Fruit fly (Drosophila melanogaster) whole organism, embryonic: ENCODE results near the gene Cpr11B.
A peak's percentile ranks its signal among the peaks of the same experiment; 100 is the strongest.

Experiments used
- Asciz ChIP-seq: fragments of 200-800 bp; sonication (Bioruptor generic); optimal IDR thresholded peaks from 2 replicates; lab custom pipeline; 2017; ENCODE audit warnings: missing biosample characterization, mild to moderate bottlenecking, missing genetic modification characterization, missing genetic modification reagents
- Awh ChIP-seq: fragments of 200-800 bp; sonication (Bioruptor generic); IDR thresholded peaks from 2 replicates; pipeline ENCODE4, ENCODE4 v1.3.6; 2022; ENCODE audit warnings: missing biosample characterization, missing genetic modification characterization
- Bteb2 ChIP-seq: fragments of 200-800 bp; sonication (Bioruptor generic); optimal IDR thresholded peaks from 2 replicates; lab custom pipeline; 2016; ENCODE audit warnings: missing biosample characterization, missing genetic modification characterization
- CG10321 ChIP-seq: fragments of 200-800 bp; sonication (Bioruptor generic); IDR thresholded peaks from 2 replicates; pipeline ENCODE4 v1.3.6; 2022; ENCODE audit warnings: missing biosample characterization, missing genetic modification characterization
- CG10565 ChIP-seq: fragments of 200-800 bp; sonication (Bioruptor generic); optimal IDR thresholded peaks from 3 replicates; lab custom pipeline; 2016; ENCODE audit warnings: missing biosample characterization, mild to moderate bottlenecking, missing genetic modification characterization
- CG10959 ChIP-seq: fragments of 200-800 bp; sonication (Bioruptor generic); IDR thresholded peaks from 2 replicates; pipeline ENCODE4 v1.3.6; 2022; ENCODE audit warnings: missing biosample characterization, missing genetic modification characterization
- CG10979 ChIP-seq: fragments of 200-800 bp; sonication (Bioruptor generic); optimal IDR thresholded peaks from 2 replicates; lab custom pipeline; 2018; ENCODE audit warnings: missing biosample characterization, mild to moderate bottlenecking, missing genetic modification characterization, moderate library complexity
- CG11398 ChIP-seq: fragments of 200-800 bp; sonication (Bioruptor generic); optimal IDR thresholded peaks from 2 replicates; lab custom pipeline; 2016; ENCODE audit warnings: missing biosample characterization, missing genetic modification characterization
- CG13287 ChIP-seq: fragments of 200-800 bp; sonication (Bioruptor generic); IDR thresholded peaks from 2 replicates; pipeline ENCODE4 v1.3.6; 2022; ENCODE audit warnings: missing biosample characterization, missing genetic modification characterization; ENCODE audit not compliant: partially characterized antibody
- CG14050 ChIP-seq: fragments of 200-800 bp; sonication (Bioruptor generic); IDR thresholded peaks from 3 replicates; pipeline ENCODE4 v1.3.6; 2022; ENCODE audit warnings: missing biosample characterization, missing genetic modification characterization
- CG15479 ChIP-seq: fragments of 200-800 bp; sonication (Bioruptor generic); optimal IDR thresholded peaks from 3 replicates; lab custom pipeline; 2019; ENCODE audit warnings: missing biosample characterization, mild to moderate bottlenecking, missing genetic modification characterization, moderate library complexity
- CG1602 ChIP-seq: fragments of 200-800 bp; sonication (Bioruptor generic); optimal IDR thresholded peaks from 3 replicates; lab custom pipeline; 2016; ENCODE audit warnings: missing biosample characterization, missing genetic modification characterization
- CG16813 ChIP-seq: fragments of 200-800 bp; sonication (Bioruptor generic); IDR thresholded peaks from 3 replicates; pipeline ENCODE4 v1.3.6; 2022; ENCODE audit warnings: missing biosample characterization, missing genetic modification characterization; ENCODE audit not compliant: partially characterized antibody
- CG17359 ChIP-seq: fragments of 200-800 bp; sonication (Bioruptor generic); optimal IDR thresholded peaks from 3 replicates; lab custom pipeline; 2018; ENCODE audit warnings: missing biosample characterization, mild to moderate bottlenecking, missing genetic modification characterization, moderate library complexity
- CG17912 ChIP-seq: fragments of 200-800 bp; sonication (Bioruptor generic); optimal IDR thresholded peaks from 2 replicates; lab custom pipeline; 2018; ENCODE audit warnings: missing biosample characterization, mild to moderate bottlenecking, missing genetic modification characterization
- CG18476 ChIP-seq: fragments of 200-800 bp; sonication (Bioruptor generic); optimal IDR thresholded peaks from 2 replicates; lab custom pipeline; 2016; ENCODE audit warnings: missing biosample characterization, mild to moderate bottlenecking, missing genetic modification characterization
- CG2120 ChIP-seq: fragments of 200-800 bp; sonication (Bioruptor generic); optimal IDR thresholded peaks from 3 replicates; lab custom pipeline; 2016; ENCODE audit warnings: missing biosample characterization, missing genetic modification characterization
- CG2129 ChIP-seq: fragments of 200-800 bp; sonication (Bioruptor generic); IDR thresholded peaks from 2 replicates; pipeline ENCODE4 v1.3.6; 2022; ENCODE audit warnings: missing biosample characterization, missing genetic modification characterization; ENCODE audit not compliant: partially characterized antibody
- CG2199 ChIP-seq: fragments of 200-800 bp; sonication (Bioruptor generic); IDR thresholded peaks from 3 replicates; pipeline ENCODE4 v1.3.6; 2022; ENCODE audit warnings: missing biosample characterization, missing genetic modification characterization
- CG32532 ChIP-seq: fragments of 200-800 bp; sonication (Bioruptor generic); IDR thresholded peaks from 2 replicates; pipeline ENCODE4 v1.3.6; 2022; ENCODE audit warnings: missing biosample characterization, missing genetic modification characterization
- CG3407 ChIP-seq: fragments of 200-800 bp; sonication (Bioruptor generic); optimal IDR thresholded peaks from 2 replicates; lab custom pipeline; 2018; ENCODE audit warnings: missing biosample characterization, mild to moderate bottlenecking, missing genetic modification characterization
- CG3847 ChIP-seq: fragments of 200-800 bp; sonication (Bioruptor generic); IDR thresholded peaks from 2 replicates; pipeline ENCODE4 v1.3.6; 2022; ENCODE audit warnings: missing biosample characterization, missing genetic modification characterization
- CG7357 ChIP-seq: fragments of 200-800 bp; sonication (Bioruptor generic); IDR thresholded peaks from 3 replicates; pipeline ENCODE4 v1.3.6; 2022; ENCODE audit warnings: missing biosample characterization, missing genetic modification characterization
- CG7745 ChIP-seq: fragments of 200-800 bp; sonication (Bioruptor generic); optimal IDR thresholded peaks from 2 replicates; lab custom pipeline; 2018; ENCODE audit warnings: missing biosample characterization, mild to moderate bottlenecking, missing genetic modification characterization, moderate library complexity
- CG9797 ChIP-seq: fragments of 200-800 bp; sonication (Bioruptor generic); optimal IDR thresholded peaks from 3 replicates; lab custom pipeline; 2018; ENCODE audit warnings: missing biosample characterization, mild to moderate bottlenecking, missing genetic modification characterization
- Camta ChIP-seq: fragments of 200-800 bp; sonication (Bioruptor generic); optimal IDR thresholded peaks from 2 replicates; lab custom pipeline; 2016; ENCODE audit warnings: missing biosample characterization, missing genetic modification characterization
- Chrac-16 ChIP-seq: fragments of 200-800 bp; sonication (Bioruptor generic); optimal IDR thresholded peaks from 3 replicates; lab custom pipeline; 2016; ENCODE audit warnings: missing biosample characterization, missing genetic modification characterization
- CoRest ChIP-seq: fragments of 200-800 bp; sonication (Bioruptor generic); optimal IDR thresholded peaks from 3 replicates; lab custom pipeline; 2018; ENCODE audit warnings: missing biosample characterization, mild to moderate bottlenecking, missing genetic modification characterization, moderate library complexity
- E2f2 ChIP-seq: fragments of 200-800 bp; sonication (Bioruptor generic); IDR thresholded peaks from 2 replicates; pipeline ENCODE4 v1.3.6; 2022; ENCODE audit warnings: missing biosample characterization, missing genetic modification characterization
- Hr3 ChIP-seq: fragments of 200-800 bp; sonication (Bioruptor generic); optimal IDR thresholded peaks from 3 replicates; lab custom pipeline; 2016; ENCODE audit warnings: missing biosample characterization, missing genetic modification characterization
- Neu2 ChIP-seq: fragments of 200-800 bp; sonication (Bioruptor generic); optimal IDR thresholded peaks from 3 replicates; lab custom pipeline; 2016; ENCODE audit warnings: missing biosample characterization, missing genetic modification characterization, borderline replicate concordance
- PHDP ChIP-seq: fragments of 200-800 bp; sonication (Bioruptor generic); optimal IDR thresholded peaks from 3 replicates; lab custom pipeline; 2018; ENCODE audit warnings: missing biosample characterization, mild to moderate bottlenecking, missing genetic modification characterization, moderate library complexity
- Rx ChIP-seq: fragments of 200-800 bp; sonication (Bioruptor generic); IDR thresholded peaks from 2 replicates; pipeline ENCODE4 v1.3.6; 2022; ENCODE audit warnings: missing biosample characterization, missing genetic modification characterization
- Ssrp ChIP-seq: fragments of 200-800 bp; sonication (Bioruptor generic); optimal IDR thresholded peaks from 2 replicates; lab custom pipeline; 2018; ENCODE audit warnings: missing biosample characterization, mild to moderate bottlenecking, missing genetic modification characterization, moderate library complexity
- az2 ChIP-seq: fragments of 200-800 bp; sonication (Bioruptor generic); optimal IDR thresholded peaks from 3 replicates; lab custom pipeline; 2016; ENCODE audit warnings: missing biosample characterization, missing genetic modification characterization
- dan ChIP-seq: fragments of 200-800 bp; sonication (Bioruptor generic); IDR thresholded peaks from 2 replicates; pipeline ENCODE4 v1.3.6; 2022; ENCODE audit warnings: missing biosample characterization, missing genetic modification characterization
- dati ChIP-seq: fragments of 200-800 bp; sonication (Bioruptor generic); IDR thresholded peaks from 2 replicates; pipeline ENCODE4 v1.3.6; 2022; ENCODE audit warnings: missing biosample characterization, missing genetic modification characterization
- dmrt11E ChIP-seq: fragments of 200-800 bp; sonication (Bioruptor generic); optimal IDR thresholded peaks from 3 replicates; lab custom pipeline; 2018; ENCODE audit warnings: missing biosample characterization, mild to moderate bottlenecking, missing genetic modification characterization, moderate library complexity
- eyg ChIP-seq: fragments of 200-800 bp; sonication (Bioruptor generic); optimal IDR thresholded peaks from 3 replicates; lab custom pipeline; 2016; ENCODE audit warnings: missing biosample characterization, missing genetic modification characterization
- jumu ChIP-seq: fragments of 200-800 bp; sonication (Bioruptor generic); optimal IDR thresholded peaks from 3 replicates; lab custom pipeline; 2016; ENCODE audit warnings: missing biosample characterization, missing genetic modification characterization
- lab ChIP-seq: fragments of 200-800 bp; sonication (Bioruptor generic); optimal IDR thresholded peaks from 3 replicates; lab custom pipeline; 2017; ENCODE audit warnings: missing biosample characterization, missing genetic modification characterization, mild to moderate bottlenecking, moderate library complexity, missing genetic modification reagents
- onecut ChIP-seq: fragments of 200-800 bp; sonication (Bioruptor generic); IDR thresholded peaks from 2 replicates; pipeline ENCODE4 v1.3.6; 2022; ENCODE audit warnings: missing biosample characterization, missing genetic modification characterization
- otp ChIP-seq: fragments of 200-800 bp; sonication (Bioruptor generic); IDR thresholded peaks from 3 replicates; pipeline ENCODE4, ENCODE4 v1.3.6; 2022; ENCODE audit warnings: missing biosample characterization, missing genetic modification characterization
- pzg ChIP-seq: fragments of 200-800 bp; sonication (Bioruptor generic); optimal IDR thresholded peaks from 3 replicates; lab custom pipeline; 2018; ENCODE audit warnings: missing biosample characterization, mild to moderate bottlenecking, missing genetic modification characterization, moderate library complexity
- run ChIP-seq: fragments of 200-800 bp; sonication (Bioruptor generic); optimal IDR thresholded peaks from 3 replicates; lab custom pipeline; 2018; ENCODE audit warnings: missing biosample characterization, mild to moderate bottlenecking, missing genetic modification characterization
- sens ChIP-seq: fragments of 200-800 bp; sonication (Bioruptor generic); peaks from one replicate; lab custom pipeline; 2016; ENCODE audit warnings: missing biosample characterization, missing genetic modification characterization
- sim ChIP-seq: fragments of 200-800 bp; sonication (Bioruptor generic); IDR thresholded peaks from 2 replicates; pipeline ENCODE4 v1.3.6; 2022; ENCODE audit warnings: missing biosample characterization, missing genetic modification characterization
- sqz ChIP-seq: fragments of 200-800 bp; sonication (Bioruptor generic); optimal IDR thresholded peaks from 3 replicates; lab custom pipeline; 2018; ENCODE audit warnings: missing biosample characterization, mild to moderate bottlenecking, missing genetic modification characterization
- ssp ChIP-seq: fragments of 200-800 bp; sonication (Bioruptor generic); IDR thresholded peaks from 2 replicates; pipeline ENCODE4 v1.3.6; 2022; ENCODE audit warnings: missing biosample characterization, missing genetic modification characterization
- sug ChIP-seq: fragments of 200-800 bp; optimal IDR thresholded peaks from 2 replicates; lab custom pipeline; 2019; ENCODE audit warnings: missing biosample characterization, mild to moderate bottlenecking, missing genetic modification characterization, moderate library complexity
- wor ChIP-seq: fragments of 200-800 bp; sonication (Bioruptor generic); IDR thresholded peaks from 2 replicates; pipeline ENCODE4 v1.3.6; 2022; ENCODE audit warnings: missing biosample characterization, missing genetic modification characterization

The Cpr11B gene

DNA sequence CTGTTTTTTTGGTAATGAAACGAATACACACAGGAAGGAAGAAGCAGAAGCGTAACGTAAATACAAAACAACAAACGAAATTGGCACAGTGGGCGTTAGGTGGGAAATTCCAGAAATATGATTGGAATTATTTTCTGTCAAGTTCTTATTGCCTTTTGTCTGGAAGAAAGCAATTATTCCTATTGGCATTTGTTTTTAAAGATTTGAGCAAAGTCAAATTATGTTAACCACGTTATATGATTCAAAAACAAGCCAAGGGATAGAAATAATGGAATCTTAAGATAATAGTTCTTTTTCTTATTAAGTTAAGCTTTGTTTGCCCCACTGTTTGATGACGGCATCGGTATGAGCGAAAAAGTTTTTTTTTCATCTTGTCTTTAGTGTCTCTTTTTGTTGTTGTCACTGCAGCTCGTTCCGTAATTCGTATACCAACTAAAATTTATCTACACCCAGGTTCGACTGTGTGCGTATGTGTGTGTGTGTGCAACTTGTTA, 26.6 kb downstream of the Cpr11B start (continued):
- TF ChIP-seq Ssrp (peak; percentile 94), CG18476 (peak; percentile 93), PHDP (peak; percentile 97), lab (GFP tag; lab: Kevin White, UChicago) (peak; percentile 98), CG3407 (peak; percentile 86), CG17359 (peak; percentile 97), wor (GFP tag; lab: Robert Waterston, UW) (peak; percentile 91), Bteb2 (GFP tag; lab: Kevin White, UChicago) (peak; percentile 95), CG32532 (GFP tag; lab: Robert Waterston, UW) (peak; percentile 93), az2 (peak; percentile 93), dati (peak; percentile 84), E2f2 (peak; percentile 77), eyg (GFP tag; lab: Kevin White, UChicago) (peak; percentile 95), dmrt11E (tag; lab: Kevin White, UChicago) (peak; percentile 84), CG17912 (GFP tag; lab: Kevin White, UChicago) (peak; percentile 12), Neu2 (peak; percentile 80), CG11398 (GFP tag; lab: Kevin White, UChicago) (peak; percentile 93), sug (tag; lab: Kevin White, UChicago) (peak; percentile 93), CoRest (tag; lab: Kevin White, UChicago) (peak; percentile 97), CG10565 (GFP tag; lab: Kevin White, UChicago) (peak; percentile 82), Awh (GFP tag; lab: Robert Waterston, UW) (peak; percentile 91), run (peak; percentile 94), CG7357 (GFP tag; lab: Robert Waterston, UW) (peak; percentile 86), CG10979 (tag; lab: Kevin White, UChicago) (peak; percentile 91), CG10959 (peak; percentile 76), CG16813 (no peak), CG1602 (GFP tag; lab: Kevin White, UChicago) (peak; percentile 88), pzg (GFP tag; lab: Kevin White, UChicago) (peak; percentile 5), sim (peak; percentile 74), CG2129 (GFP tag; lab: Robert Waterston, UW) (no peak), Rx (peak; percentile 91), CG3847 (GFP tag; lab: Robert Waterston, UW) (peak; percentile 93), ssp (peak; percentile 79), jumu (GFP tag; lab: Kevin White, UChicago) (peak; percentile 92), CG9797 (GFP tag; lab: Kevin White, UChicago) (no peak), CG2199 (GFP tag; lab: Robert Waterston, UW) (0 out of 3 replicates have a peak, but pooled peaks have one; percentile 60), Asciz (GFP tag; lab: Kevin White, UChicago) (peak; percentile 96), CG7745 (tag; lab: Kevin White, UChicago) (no peak), CG10321 (peak; percentile 76; the same call in 1 of the 2 replicates), Hr3 (GFP tag; lab: Kevin White, UChicago) (peak; percentile 92), Camta (GFP tag; lab: Kevin White, UChicago) (peak; percentile 62), Chrac-16 (GFP tag; lab: Kevin White, UChicago) (peak; percentile 90), otp (GFP tag; lab: Robert Waterston, UW) (peak; percentile 87), sqz (GFP tag; lab: Kevin White, UChicago) (peak; percentile 94), CG14050 (GFP tag; lab: Robert Waterston, UW) (peak; percentile 92), dan (no peak; the same call in 1 of the 2 replicates), CG2120 (GFP tag; lab: Kevin White, UChicago) (peak; percentile 98), CG13287 (GFP tag; lab: Robert Waterston, UW) (no peak), sens (peak; percentile 88), CG15479 (no peak), onecut (GFP tag; lab: Robert Waterston, UW) (peak; percentile 84)
